Fruit fly (Drosophila melanogaster) whole organism, embryonic: ENCODE data around the gene Pex11c.

Experiments
- Bteb2 ChIP-seq: fragments of 200-800 bp; sonication (Bioruptor generic); optimal IDR thresholded peaks from 2 replicates; lab custom pipeline; 2016; ENCODE audit warnings: missing biosample characterization, missing genetic modification characterization
- CG10321 ChIP-seq: fragments of 200-800 bp; sonication (Bioruptor generic); IDR thresholded peaks from 2 replicates; pipeline ENCODE4 v1.3.6; 2022; ENCODE audit warnings: missing biosample characterization, missing genetic modification characterization
- CG11247 ChIP-seq: fragments of 200-800 bp; sonication (Bioruptor generic); IDR thresholded peaks from 2 replicates; pipeline ENCODE4 v1.3.6; 2022; ENCODE audit warnings: missing biosample characterization, missing genetic modification characterization
- CG12299 ChIP-seq: fragments of 200-800 bp; sonication (Bioruptor generic); optimal IDR thresholded peaks from 2 replicates; lab custom pipeline; 2018; ENCODE audit warnings: missing biosample characterization, mild to moderate bottlenecking, missing genetic modification characterization
- CG12769 ChIP-seq: fragments of 200-800 bp; sonication (Bioruptor generic); optimal IDR thresholded peaks from 2 replicates; lab custom pipeline; 2019; ENCODE audit warnings: missing biosample characterization, mild to moderate bottlenecking, missing genetic modification characterization, moderate library complexity
- CG13624 ChIP-seq: fragments of 200-800 bp; sonication (Bioruptor generic); optimal IDR thresholded peaks from 2 replicates; lab custom pipeline; 2016; ENCODE audit warnings: missing biosample characterization, missing genetic modification characterization
- CG17359 ChIP-seq: fragments of 200-800 bp; sonication (Bioruptor generic); optimal IDR thresholded peaks from 3 replicates; lab custom pipeline; 2018; ENCODE audit warnings: missing biosample characterization, mild to moderate bottlenecking, missing genetic modification characterization, moderate library complexity
- CG17568 ChIP-seq: fragments of 200-800 bp; sonication (Bioruptor generic); optimal IDR thresholded peaks from 2 replicates; lab custom pipeline; 2018; ENCODE audit warnings: missing biosample characterization, mild to moderate bottlenecking, missing genetic modification characterization, moderate library complexity
- CG17612 ChIP-seq: fragments of 200-800 bp; sonication (Bioruptor generic); IDR thresholded peaks from 2 replicates; pipeline ENCODE4 v1.3.6; 2022; ENCODE audit warnings: missing biosample characterization, missing genetic modification characterization
- CG18476 ChIP-seq: fragments of 200-800 bp; sonication (Bioruptor generic); optimal IDR thresholded peaks from 2 replicates; lab custom pipeline; 2016; ENCODE audit warnings: missing biosample characterization, mild to moderate bottlenecking, missing genetic modification characterization
- CG18619 ChIP-seq: fragments of 200-800 bp; sonication (Bioruptor generic); optimal IDR thresholded peaks from 3 replicates; lab custom pipeline; 2017; ENCODE audit warnings: missing biosample characterization, mild to moderate bottlenecking, missing genetic modification characterization
- CG31441 ChIP-seq: fragments of 200-800 bp; sonication (Bioruptor generic); IDR thresholded peaks from 2 replicates; pipeline ENCODE4 v1.3.6; 2022; ENCODE audit warnings: missing biosample characterization, missing genetic modification characterization
- CG32772 ChIP-seq: fragments of 200-800 bp; sonication (Bioruptor generic); IDR thresholded peaks from 2 replicates; pipeline ENCODE4 v1.3.6; 2022; ENCODE audit warnings: missing biosample characterization, missing genetic modification characterization
- CG33557 ChIP-seq: fragments of 200-800 bp; sonication (Bioruptor generic); optimal IDR thresholded peaks from 2 replicates; lab custom pipeline; 2019; ENCODE audit warnings: missing biosample characterization, mild to moderate bottlenecking, missing genetic modification characterization, moderate library complexity
- CG34376 ChIP-seq: fragments of 200-800 bp; sonication (Bioruptor generic); optimal IDR thresholded peaks from 2 replicates; lab custom pipeline; 2018; ENCODE audit warnings: missing biosample characterization, mild to moderate bottlenecking, missing genetic modification characterization
- CG3847 ChIP-seq: fragments of 200-800 bp; sonication (Bioruptor generic); IDR thresholded peaks from 2 replicates; pipeline ENCODE4 v1.3.6; 2022; ENCODE audit warnings: missing biosample characterization, missing genetic modification characterization
- CG4282 ChIP-seq: fragments of 200-800 bp; sonication (Bioruptor generic); optimal IDR thresholded peaks from 2 replicates; lab custom pipeline; 2016; ENCODE audit warnings: missing biosample characterization, missing genetic modification characterization
- CG4854 ChIP-seq: fragments of 200-800 bp; sonication (Bioruptor generic); optimal IDR thresholded peaks from 2 replicates; lab custom pipeline; 2016; ENCODE audit warnings: missing biosample characterization, missing genetic modification characterization, inconsistent platforms
- CG6175 ChIP-seq: fragments of 200-800 bp; sonication (Bioruptor generic); IDR thresholded peaks from 3 replicates; pipeline ENCODE4 v1.3.6; 2022; ENCODE audit warnings: missing biosample characterization, missing genetic modification characterization
- CG7928 ChIP-seq: fragments of 200-800 bp; sonication (Bioruptor generic); optimal IDR thresholded peaks from 2 replicates; lab custom pipeline; 2017; ENCODE audit warnings: missing biosample characterization, mild to moderate bottlenecking, missing genetic modification characterization
- CG8765 ChIP-seq: fragments of 200-800 bp; sonication (Bioruptor generic); IDR thresholded peaks from 2 replicates; pipeline ENCODE4 v1.3.6; 2022; ENCODE audit warnings: missing biosample characterization, missing genetic modification characterization
- CG8924 ChIP-seq: fragments of 200-800 bp; optimal IDR thresholded peaks from 3 replicates; lab custom pipeline; 2019; ENCODE audit warnings: missing biosample characterization, mild to moderate bottlenecking, missing genetic modification characterization, moderate library complexity
- CG9797 ChIP-seq: fragments of 200-800 bp; sonication (Bioruptor generic); optimal IDR thresholded peaks from 3 replicates; lab custom pipeline; 2018; ENCODE audit warnings: missing biosample characterization, mild to moderate bottlenecking, missing genetic modification characterization
- Dad ChIP-seq: fragments of 200-800 bp; sonication (Bioruptor generic); optimal IDR thresholded peaks from 3 replicates; lab custom pipeline; 2016; ENCODE audit warnings: missing biosample characterization, missing genetic modification characterization
- Eip74EF ChIP-seq, 2 experiments: fragments of 200-800 bp in 1 of 2; fragments of >200 bp in 1 of 2; sonication (Bioruptor generic) in 1 of 2; optimal IDR thresholded peaks; 2 replicates each; lab custom pipeline; 2017 to 2019; ENCODE audit warnings: missing biosample characterization in 2 of 2, missing genetic modification characterization in 2 of 2, mild to moderate bottlenecking in 1 of 2, moderate library complexity in 1 of 2
- Ets97D ChIP-seq: fragments of 200-800 bp; sonication (Bioruptor generic); optimal IDR thresholded peaks from 3 replicates; lab custom pipeline; 2016; ENCODE audit warnings: missing biosample characterization, missing genetic modification characterization
- HLH4C ChIP-seq: fragments of 200-800 bp; sonication (Bioruptor generic); IDR thresholded peaks from 3 replicates; pipeline ENCODE4 v1.3.6; 2022; ENCODE audit warnings: missing biosample characterization, missing genetic modification characterization; ENCODE audit not compliant: partially characterized antibody
- Lpt ChIP-seq: fragments of >200 bp; optimal IDR thresholded peaks from 2 replicates; lab custom pipeline; 2018; ENCODE audit warnings: missing biosample characterization, missing genetic modification characterization
- Mes4 ChIP-seq: fragments of 200-800 bp; sonication (Bioruptor generic); optimal IDR thresholded peaks from 2 replicates; lab custom pipeline; 2016; ENCODE audit warnings: missing biosample characterization, missing genetic modification characterization
- PHDP ChIP-seq: fragments of 200-800 bp; sonication (Bioruptor generic); optimal IDR thresholded peaks from 3 replicates; lab custom pipeline; 2018; ENCODE audit warnings: missing biosample characterization, mild to moderate bottlenecking, missing genetic modification characterization, moderate library complexity
- Ptx1 ChIP-seq: fragments of 200-800 bp; sonication (Bioruptor generic); IDR thresholded peaks from 2 replicates; pipeline ENCODE4 v1.3.6; 2022; ENCODE audit warnings: missing biosample characterization, missing genetic modification characterization
- Rx ChIP-seq: fragments of 200-800 bp; sonication (Bioruptor generic); IDR thresholded peaks from 2 replicates; pipeline ENCODE4 v1.3.6; 2022; ENCODE audit warnings: missing biosample characterization, missing genetic modification characterization
- YL-1 ChIP-seq: fragments of 200-800 bp; sonication (Bioruptor generic); optimal IDR thresholded peaks from 3 replicates; lab custom pipeline; 2017; ENCODE audit warnings: missing biosample characterization, mild to moderate bottlenecking, missing genetic modification characterization
- al ChIP-seq: fragments of 200-800 bp; sonication (Bioruptor generic); IDR thresholded peaks from 2 replicates; pipeline ENCODE4 v1.3.6; 2022; ENCODE audit warnings: missing biosample characterization, missing genetic modification characterization
- ara ChIP-seq: fragments of 200-800 bp; sonication (Bioruptor generic); IDR thresholded peaks from 2 replicates; pipeline ENCODE4 v1.3.6; 2022; ENCODE audit warnings: missing biosample characterization, missing genetic modification characterization
- cad ChIP-seq: fragments of >200 bp; optimal IDR thresholded peaks from 2 replicates; lab custom pipeline; 2017; ENCODE audit warnings: missing biosample characterization, missing genetic modification characterization
- chif ChIP-seq, 2 experiments: fragments of 200-800 bp; sonication (Bioruptor generic); optimal IDR thresholded peaks; 3 replicates each; lab custom pipeline; 2016; ENCODE audit warnings: missing biosample characterization in 2 of 2, missing genetic modification characterization in 2 of 2
- dati ChIP-seq: fragments of 200-800 bp; sonication (Bioruptor generic); IDR thresholded peaks from 2 replicates; pipeline ENCODE4 v1.3.6; 2022; ENCODE audit warnings: missing biosample characterization, missing genetic modification characterization
- fu2 ChIP-seq: fragments of 200-800 bp; sonication (Bioruptor generic); optimal IDR thresholded peaks from 2 replicates; lab custom pipeline; 2016; ENCODE audit warnings: missing biosample characterization, missing genetic modification characterization
- gsb-n ChIP-seq: fragments of 200-800 bp; sonication (Bioruptor generic); optimal IDR thresholded peaks from 3 replicates; lab custom pipeline; 2018; ENCODE audit warnings: missing biosample characterization, mild to moderate bottlenecking, missing genetic modification characterization
- hb ChIP-seq: fragments of 200-800 bp; sonication (Bioruptor generic); IDR thresholded peaks from 3 replicates; pipeline ENCODE4 v1.3.6; 2022; ENCODE audit warnings: missing biosample characterization, missing genetic modification characterization; ENCODE audit not compliant: partially characterized antibody
- jigr1 ChIP-seq: fragments of 200-800 bp; sonication (Bioruptor generic); IDR thresholded peaks from 3 replicates; pipeline ENCODE4 v1.3.6; 2022; ENCODE audit warnings: missing biosample characterization, missing genetic modification characterization
- lbe ChIP-seq: fragments of 200-800 bp; sonication (Bioruptor generic); optimal IDR thresholded peaks from 2 replicates; lab custom pipeline; 2016; ENCODE audit warnings: missing biosample characterization, mild to moderate bottlenecking, missing genetic modification characterization
- mirr ChIP-seq: fragments of 200-800 bp; sonication (Bioruptor generic); optimal IDR thresholded peaks from 3 replicates; lab custom pipeline; 2018; ENCODE audit warnings: missing biosample characterization, mild to moderate bottlenecking, missing genetic modification characterization
- pita ChIP-seq: fragments of 200-800 bp; sonication (Bioruptor generic); optimal IDR thresholded peaks from 2 replicates; lab custom pipeline; 2017; ENCODE audit warnings: missing biosample characterization, mild to moderate bottlenecking, missing genetic modification characterization
- prd ChIP-seq, 3 experiments: fragments of >200 bp in 2 of 3; fragments of 200-800 bp in 1 of 3; sonication (Bioruptor generic) in 1 of 3; optimal IDR thresholded peaks in 2 of 3; IDR thresholded peaks in 1 of 3; 2 replicates in 2 of 3; 3 replicates in 1 of 3; pipeline versions ENCODE4 v1.3.6 to Lab custom; 2017 to 2022; ENCODE audit warnings: missing biosample characterization in 1 of 3, missing genetic modification characterization in 1 of 3
- pros ChIP-seq: fragments of 200-800 bp; sonication (Bioruptor generic); optimal IDR thresholded peaks from 3 replicates; lab custom pipeline; 2019; ENCODE audit warnings: missing biosample characterization, mild to moderate bottlenecking, missing genetic modification characterization, moderate library complexity
- pzg ChIP-seq: fragments of 200-800 bp; sonication (Bioruptor generic); optimal IDR thresholded peaks from 3 replicates; lab custom pipeline; 2018; ENCODE audit warnings: missing biosample characterization, mild to moderate bottlenecking, missing genetic modification characterization, moderate library complexity
- tin ChIP-seq: fragments of 200-800 bp; sonication (Bioruptor generic); optimal IDR thresholded peaks from 3 replicates; lab custom pipeline; 2016; ENCODE audit warnings: missing biosample characterization, missing genetic modification characterization
- trem ChIP-seq: fragments of 200-800 bp; optimal IDR thresholded peaks from 3 replicates; lab custom pipeline; 2019; ENCODE audit warnings: missing biosample characterization, mild to moderate bottlenecking, missing genetic modification characterization, moderate library complexity

The Pex11c gene

dm6 chr3R:23280806-23281257 lies 22.7 kb downstream of the Pex11c start, which contains the start of the genes orb and Cdc16 (continued):
- peak; percentile 30 for TF ChIP-seq Mes4 (GFP tag; lab: Kevin White, UChicago)
- TF ChIP-seq CG3847 (GFP tag; lab: Robert Waterston, UW), result peak; percentile 93
- peak; percentile 74; the same call in 1 of the 2 replicates for TF ChIP-seq dati (GFP tag; lab: Robert Waterston, UW)
- TF ChIP-seq CG10321 (GFP tag; lab: Robert Waterston, UW), result peak; percentile 74
- peak; percentile 92 for TF ChIP-seq gsb-n
- peak; percentile 70 for TF ChIP-seq CG17612
- peak; percentile 54 for TF ChIP-seq Dad (GFP tag; lab: Kevin White, UChicago)
- peak; percentile 93 for TF ChIP-seq trem (tag; lab: Kevin White, UChicago)
- peak; percentile 78; the same call in 1 of the 2 replicates for TF ChIP-seq CG8765 (GFP tag; lab: Robert Waterston, UW)
- TF ChIP-seq CG18476 (GFP tag; lab: Kevin White, UChicago), result peak; percentile 87
- peak; percentile 48 for TF ChIP-seq CG7928 (GFP tag; lab: Kevin White, UChicago)
- TF ChIP-seq chif (GFP tag; optimal IDR thresholded peaks at IDR 0.05; lab: Kevin White, UChicago), result peak; percentile 61 to 69
- TF ChIP-seq CG31441 (GFP tag; lab: Robert Waterston, UW), result peak; percentile 95
- no peak for TF ChIP-seq hb
- no peak for TF ChIP-seq pita (GFP tag; lab: Kevin White, UChicago)
- TF ChIP-seq CG17568, result peak; percentile 90
- peak; percentile 55 for TF ChIP-seq mirr
- TF ChIP-seq CG4854, result peak; percentile 80
- TF ChIP-seq Ptx1 (GFP tag; lab: Robert Waterston, UW), result peak; percentile 95
- TF ChIP-seq jigr1 (GFP tag; lab: Robert Waterston, UW), result peak; percentile 16; the same call in 1 of the 3 replicates
- peak; percentile 94 for TF ChIP-seq CG11247
- TF ChIP-seq Ets97D (GFP tag; lab: Kevin White, UChicago), result peak; percentile 63
- no peak for TF ChIP-seq prd (optimal IDR thresholded peaks at IDR 0.05; lab: Kevin White, UChicago)
- peak; percentile 94 for TF ChIP-seq prd (GFP tag; IDR thresholded peaks at IDR 0.05; lab: Robert Waterston, UW)
- peak; percentile 93 for TF ChIP-seq CG32772 (GFP tag; lab: Robert Waterston, UW)
- TF ChIP-seq Rx (GFP tag; lab: Robert Waterston, UW), result peak; percentile 77
- TF ChIP-seq CG17359 (tag; lab: Kevin White, UChicago), result peak; percentile 94
- peak; percentile 69 for TF ChIP-seq Bteb2
- TF ChIP-seq Eip74EF (GFP tag; optimal IDR thresholded peaks at IDR 0.05; lab: Kevin White, UChicago), result peak in 1 of 2 experiments; percentile 84
- no peak for TF ChIP-seq lbe (GFP tag; lab: Kevin White, UChicago)
- TF ChIP-seq CG33557 (GFP tag; lab: Kevin White, UChicago), result peak; percentile 75
- no peak for TF ChIP-seq HLH4C (GFP tag; lab: Robert Waterston, UW)
- peak; percentile 86 for TF ChIP-seq CG12769 (tag; lab: Kevin White, UChicago)
- TF ChIP-seq al (GFP tag; lab: Robert Waterston, UW), result peak; percentile 83
- peak; percentile 83 for TF ChIP-seq ara (GFP tag; lab: Robert Waterston, UW)
- TF ChIP-seq Lpt, result no peak
- TF ChIP-seq CG9797, result no peak
- peak; percentile 13 for TF ChIP-seq pros (GFP tag; lab: Kevin White, UChicago)
- peak; percentile 93 for TF ChIP-seq tin (GFP tag; lab: Kevin White, UChicago)
- TF ChIP-seq PHDP (tag; lab: Kevin White, UChicago), result peak; percentile 97
- peak; percentile 92 for TF ChIP-seq CG8924 (tag; lab: Kevin White, UChicago)
- peak; percentile 92 for TF ChIP-seq CG12299 (tag; lab: Kevin White, UChicago)
- TF ChIP-seq fu2 (GFP tag; lab: Kevin White, UChicago), result peak; percentile 52
- TF ChIP-seq CG34376 (GFP tag; lab: Kevin White, UChicago), result peak; percentile 80
- TF ChIP-seq YL-1 (GFP tag; lab: Kevin White, UChicago), result peak; percentile 51
- peak; percentile 81 for TF ChIP-seq CG18619 (GFP tag; lab: Kevin White, UChicago)
- peak; percentile 89 for TF ChIP-seq CG6175 (GFP tag; lab: Robert Waterston, UW)
- no peak for TF ChIP-seq cad (GFP tag; lab: Kevin White, UChicago)
- peak; percentile 14 for TF ChIP-seq CG4282
- peak; percentile 84 for TF ChIP-seq CG13624
- peak; percentile 58 for TF ChIP-seq pzg
